Fruit fly (Drosophila melanogaster) whole organism, embryonic: ENCODE data around the gene CG43163.

Experiments used
- Adf1 ChIP-seq: fragments of 200-800 bp; sonication (Bioruptor generic); IDR thresholded peaks from 2 replicates; pipeline ENCODE4 v1.3.6; 2022; ENCODE audit warnings: missing biosample characterization, missing genetic modification characterization
- CG10209 ChIP-seq: fragments of 200-800 bp; sonication (Bioruptor generic); optimal IDR thresholded peaks from 3 replicates; lab custom pipeline; 2017; ENCODE audit warnings: missing biosample characterization, mild to moderate bottlenecking, missing genetic modification characterization, missing genetic modification reagents
- CG10366 ChIP-seq: fragments of 200-800 bp; sonication (Bioruptor generic); IDR thresholded peaks from 2 replicates; pipeline ENCODE4 v1.3.6; 2022; ENCODE audit warnings: missing biosample characterization, missing genetic modification characterization
- CG11723 ChIP-seq: fragments of 200-800 bp; sonication (Bioruptor generic); optimal IDR thresholded peaks from 2 replicates; lab custom pipeline; 2017; ENCODE audit warnings: missing biosample characterization, mild to moderate bottlenecking, missing genetic modification characterization
- CG15073 ChIP-seq: fragments of 200-800 bp; sonication (Bioruptor generic); optimal IDR thresholded peaks from 2 replicates; lab custom pipeline; 2016; ENCODE audit warnings: missing biosample characterization, missing genetic modification characterization
- CG15696 ChIP-seq: fragments of 200-800 bp; sonication (Bioruptor generic); optimal IDR thresholded peaks from 2 replicates; lab custom pipeline; 2019; ENCODE audit warnings: missing biosample characterization, mild to moderate bottlenecking, missing genetic modification characterization, moderate library complexity
- CG1602 ChIP-seq: fragments of 200-800 bp; sonication (Bioruptor generic); optimal IDR thresholded peaks from 3 replicates; lab custom pipeline; 2016; ENCODE audit warnings: missing biosample characterization, missing genetic modification characterization
- CG1647 ChIP-seq: fragments of 200-800 bp; sonication (Bioruptor generic); optimal IDR thresholded peaks from 3 replicates; lab custom pipeline; 2016; ENCODE audit warnings: missing biosample characterization, missing genetic modification characterization
- CG16815 ChIP-seq: fragments of 200-800 bp; sonication (Bioruptor generic); optimal IDR thresholded peaks from 3 replicates; lab custom pipeline; 2017; ENCODE audit warnings: missing biosample characterization, mild to moderate bottlenecking, missing genetic modification characterization
- CG16863 ChIP-seq: fragments of 200-800 bp; sonication (Bioruptor generic); optimal IDR thresholded peaks from 3 replicates; lab custom pipeline; 2016; ENCODE audit warnings: missing biosample characterization, missing genetic modification characterization
- CG17829 ChIP-seq: fragments of 200-800 bp; optimal IDR thresholded peaks from 2 replicates; lab custom pipeline; 2019; ENCODE audit warnings: missing biosample characterization, mild to moderate bottlenecking, missing genetic modification characterization, moderate library complexity
- CG18011 ChIP-seq: fragments of 200-800 bp; sonication (Bioruptor generic); optimal IDR thresholded peaks from 2 replicates; lab custom pipeline; 2017; ENCODE audit warnings: missing biosample characterization, missing genetic modification characterization, mild to moderate bottlenecking, moderate library complexity, missing genotype
- CG31388 ChIP-seq: fragments of 200-800 bp; sonication (Bioruptor generic); optimal IDR thresholded peaks from 2 replicates; lab custom pipeline; 2016; ENCODE audit warnings: missing biosample characterization, missing genetic modification characterization
- CG3163 ChIP-seq: fragments of 200-800 bp; sonication (Bioruptor generic); optimal IDR thresholded peaks from 3 replicates; lab custom pipeline; 2016; ENCODE audit warnings: missing biosample characterization, missing genetic modification characterization
- CG32767 ChIP-seq: fragments of 200-800 bp; sonication (Bioruptor generic); IDR thresholded peaks from 2 replicates; pipeline ENCODE4 v1.3.6; 2022; ENCODE audit warnings: missing biosample characterization, missing genetic modification characterization
- CG3281 ChIP-seq: fragments of 200-800 bp; sonication (Bioruptor generic); optimal IDR thresholded peaks from 3 replicates; lab custom pipeline; 2017; ENCODE audit warnings: missing biosample characterization, mild to moderate bottlenecking, missing genetic modification characterization
- CG33213 ChIP-seq: fragments of 200-800 bp; sonication (Bioruptor generic); optimal IDR thresholded peaks from 3 replicates; lab custom pipeline; 2016; ENCODE audit warnings: missing biosample characterization, missing genetic modification characterization
- CG4360 ChIP-seq: fragments of 200-800 bp; sonication (Bioruptor generic); IDR thresholded peaks from 2 replicates; pipeline ENCODE4 v1.3.6; 2022; ENCODE audit warnings: missing biosample characterization, missing genetic modification characterization
- CG4617 ChIP-seq: fragments of 200-800 bp; sonication (Bioruptor generic); optimal IDR thresholded peaks from 3 replicates; lab custom pipeline; 2016; ENCODE audit warnings: missing biosample characterization, missing genetic modification characterization, borderline replicate concordance
- CG7556 ChIP-seq: fragments of 200-800 bp; sonication (Bioruptor generic); optimal IDR thresholded peaks from 2 replicates; lab custom pipeline; 2017; ENCODE audit warnings: missing biosample characterization, mild to moderate bottlenecking, missing genetic modification characterization
- CG7745 ChIP-seq: fragments of 200-800 bp; sonication (Bioruptor generic); optimal IDR thresholded peaks from 2 replicates; lab custom pipeline; 2018; ENCODE audit warnings: missing biosample characterization, mild to moderate bottlenecking, missing genetic modification characterization, moderate library complexity
- CoRest ChIP-seq: fragments of 200-800 bp; sonication (Bioruptor generic); optimal IDR thresholded peaks from 3 replicates; lab custom pipeline; 2018; ENCODE audit warnings: missing biosample characterization, mild to moderate bottlenecking, missing genetic modification characterization, moderate library complexity
- Deaf1 ChIP-seq: fragments of 200-800 bp; optimal IDR thresholded peaks from 3 replicates; lab custom pipeline; 2019; ENCODE audit warnings: missing biosample characterization, mild to moderate bottlenecking, missing genetic modification characterization, moderate library complexity
- Dll ChIP-seq: fragments of 200-800 bp; sonication (Bioruptor generic); IDR thresholded peaks from 4 replicates; pipeline ENCODE4 v1.3.6; 2022; ENCODE audit warnings: missing biosample characterization, missing genetic modification characterization; ENCODE audit not compliant: partially characterized antibody
- H2.0 ChIP-seq: fragments of 200-800 bp; sonication (Bioruptor generic); IDR thresholded peaks from 2 replicates; pipeline ENCODE4 v1.3.6; 2022; ENCODE audit warnings: missing biosample characterization, missing genetic modification characterization
- Hand ChIP-seq: fragments of 200-800 bp; sonication (Bioruptor generic); optimal IDR thresholded peaks from 2 replicates; lab custom pipeline; 2017; ENCODE audit warnings: mild to moderate bottlenecking, missing biosample characterization, missing genetic modification reagents, missing genetic modification characterization
- HmgZ ChIP-seq: fragments of 200-800 bp; sonication (Bioruptor generic); optimal IDR thresholded peaks from 2 replicates; lab custom pipeline; 2018; ENCODE audit warnings: missing biosample characterization, mild to moderate bottlenecking, missing genetic modification characterization
- Hmx ChIP-seq: fragments of 200-800 bp; sonication (Bioruptor generic); optimal IDR thresholded peaks from 2 replicates; lab custom pipeline; 2016; ENCODE audit warnings: missing biosample characterization, missing genetic modification characterization
- Hr3 ChIP-seq: fragments of 200-800 bp; sonication (Bioruptor generic); optimal IDR thresholded peaks from 3 replicates; lab custom pipeline; 2016; ENCODE audit warnings: missing biosample characterization, missing genetic modification characterization
- Lim3 ChIP-seq: fragments of 200-800 bp; sonication (Bioruptor generic); IDR thresholded peaks from 2 replicates; pipeline ENCODE4 v1.3.6; 2022; ENCODE audit warnings: missing biosample characterization, missing genetic modification characterization
- ap ChIP-seq: fragments of 200-800 bp; sonication (Bioruptor generic); IDR thresholded peaks from 2 replicates; pipeline ENCODE4 v1.3.6; 2022; ENCODE audit warnings: missing biosample characterization, missing genetic modification characterization
- cas ChIP-seq: fragments of 200-800 bp; sonication (Bioruptor generic); IDR thresholded peaks from 2 replicates; pipeline ENCODE4 v1.3.6; 2022; ENCODE audit warnings: missing biosample characterization, missing genetic modification characterization
- dati ChIP-seq: fragments of 200-800 bp; sonication (Bioruptor generic); IDR thresholded peaks from 2 replicates; pipeline ENCODE4 v1.3.6; 2022; ENCODE audit warnings: missing biosample characterization, missing genetic modification characterization
- dmrt99B ChIP-seq: fragments of 200-800 bp; sonication (Bioruptor generic); optimal IDR thresholded peaks from 2 replicates; lab custom pipeline; 2018; ENCODE audit warnings: missing biosample characterization, mild to moderate bottlenecking, missing genetic modification characterization, moderate library complexity
- dpn ChIP-seq, 2 experiments: fragments of 200-800 bp; sonication (Bioruptor generic); optimal IDR thresholded peaks; 3 replicates each; lab custom pipeline; 2016; ENCODE audit warnings: missing biosample characterization in 2 of 2, missing genetic modification characterization in 2 of 2
- esg ChIP-seq: fragments of 200-800 bp; sonication (Bioruptor generic); conservative IDR thresholded peaks from 2 replicates; pipeline ENCODE4 v1.3.6; 2022; ENCODE audit warnings: missing biosample characterization, missing genetic modification characterization
- fd3F ChIP-seq: fragments of 200-800 bp; sonication (Bioruptor generic); optimal IDR thresholded peaks from 2 replicates; lab custom pipeline; 2018; ENCODE audit warnings: missing biosample characterization, mild to moderate bottlenecking, missing genetic modification characterization, moderate library complexity
- fd96Cb ChIP-seq: fragments of 200-800 bp; sonication (Bioruptor generic); optimal IDR thresholded peaks from 2 replicates; lab custom pipeline; 2018; ENCODE audit warnings: missing biosample characterization, mild to moderate bottlenecking, missing genetic modification characterization, moderate library complexity
- gcm ChIP-seq: fragments of 200-800 bp; sonication (Bioruptor generic); optimal IDR thresholded peaks from 2 replicates; lab custom pipeline; 2019; ENCODE audit warnings: missing biosample characterization, mild to moderate bottlenecking, missing genetic modification characterization, moderate library complexity
- ind ChIP-seq: fragments of 200-800 bp; sonication (Bioruptor generic); optimal IDR thresholded peaks from 3 replicates; lab custom pipeline; 2016; ENCODE audit warnings: missing biosample characterization, missing genetic modification characterization
- knrl ChIP-seq: fragments of 200-800 bp; sonication (Bioruptor generic); IDR thresholded peaks from 3 replicates; pipeline ENCODE4 v1.3.6; 2022; ENCODE audit warnings: missing biosample characterization, missing genetic modification characterization; ENCODE audit not compliant: partially characterized antibody
- lola ChIP-seq, 3 experiments: fragments of >200 bp in 2 of 3; fragments of 200-800 bp in 1 of 3; sonication (Bioruptor generic) in 1 of 3; optimal IDR thresholded peaks; 2 replicates each; lab custom pipeline; 2017 to 2019; ENCODE audit warnings: missing biosample characterization in 3 of 3, missing genetic modification characterization in 3 of 3, mild to moderate bottlenecking in 1 of 3, moderate library complexity in 1 of 3
- mirr ChIP-seq: fragments of 200-800 bp; sonication (Bioruptor generic); optimal IDR thresholded peaks from 3 replicates; lab custom pipeline; 2018; ENCODE audit warnings: missing biosample characterization, mild to moderate bottlenecking, missing genetic modification characterization
- nmo ChIP-seq: fragments of 200-800 bp; sonication (Bioruptor generic); optimal IDR thresholded peaks from 2 replicates; lab custom pipeline; 2018; ENCODE audit warnings: missing biosample characterization, mild to moderate bottlenecking, missing genetic modification characterization, moderate library complexity
- p53 ChIP-seq: fragments of 200-800 bp; sonication (Bioruptor generic); optimal IDR thresholded peaks from 2 replicates; lab custom pipeline; 2016; ENCODE audit warnings: missing biosample characterization, missing genetic modification characterization
- pb ChIP-seq: fragments of 200-800 bp; sonication (Bioruptor generic); optimal IDR thresholded peaks from 3 replicates; lab custom pipeline; 2016; ENCODE audit warnings: missing biosample characterization, missing genetic modification characterization
- ranshi ChIP-seq: fragments of 200-800 bp; sonication (Bioruptor generic); IDR thresholded peaks from 2 replicates; pipeline ENCODE4 v1.3.6; 2022; ENCODE audit warnings: missing biosample characterization, missing genetic modification characterization
- row ChIP-seq: fragments of 200-800 bp; sonication (Bioruptor generic); IDR thresholded peaks from 3 replicates; pipeline ENCODE4 v1.3.6; 2022; ENCODE audit warnings: missing biosample characterization, missing genetic modification characterization

The CG43163 gene

DNA sequence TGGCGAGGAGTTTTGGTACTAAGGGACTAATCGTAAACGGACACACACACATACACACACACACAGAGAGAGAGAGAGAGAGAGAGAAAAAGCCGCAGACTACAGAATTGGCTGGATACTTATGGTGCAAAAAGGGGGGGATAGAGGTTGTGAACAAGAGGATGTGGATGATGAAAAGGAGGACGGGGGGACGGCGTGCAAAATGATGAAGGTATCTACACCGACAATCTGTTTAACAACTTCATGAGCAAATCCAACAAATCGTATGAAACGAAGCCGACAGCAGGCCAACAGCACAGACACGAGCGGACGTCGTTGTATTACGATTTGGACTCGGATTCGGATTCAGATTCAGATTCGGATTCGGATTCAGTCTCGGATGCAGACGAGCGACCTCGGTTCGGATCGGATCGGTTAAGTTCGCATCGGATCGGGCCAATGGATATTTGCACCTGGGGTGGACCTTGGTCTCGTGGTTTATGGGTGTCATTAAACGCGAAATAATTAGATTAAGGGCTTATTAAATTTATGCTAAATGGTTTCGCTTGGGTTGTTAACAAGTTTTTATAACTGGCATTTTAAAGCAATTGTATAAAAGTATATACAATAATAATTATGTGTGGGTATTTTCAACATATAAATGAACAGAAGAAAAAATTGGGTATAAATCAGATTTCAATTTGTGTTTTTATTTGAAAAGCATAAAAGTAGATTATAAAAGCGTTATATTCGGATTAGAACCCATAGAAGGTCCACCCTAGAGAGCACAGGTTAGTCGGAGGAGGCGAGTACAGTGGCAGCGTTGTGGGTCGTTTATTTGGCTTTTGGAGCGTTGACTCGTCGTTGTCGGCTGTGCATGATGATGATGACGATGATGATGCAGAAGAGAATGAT, 51.7 kb downstream of the CG43163 start (continued):
- TF ChIP-seq CG31388 (GFP tag; lab: Kevin White, UChicago) (peak; percentile 66), Dll (GFP tag; lab: Robert Waterston, UW) (no peak), Deaf1 (tag; lab: Kevin White, UChicago) (peak; percentile 98), HmgZ (tag; lab: Kevin White, UChicago) (peak; percentile 70), CoRest (tag; lab: Kevin White, UChicago) (peak; percentile 88), CG16815 (peak; percentile 58), CG10366 (GFP tag; lab: Robert Waterston, UW) (peak; percentile 69), CG33213 (GFP tag; lab: Kevin White, UChicago) (peak; percentile 37), knrl (GFP tag; lab: Robert Waterston, UW) (no peak), dpn (GFP tag; optimal IDR thresholded peaks at IDR 0.05; lab: Kevin White, UChicago) (peak; percentile 71 to 78), CG3163 (GFP tag; lab: Kevin White, UChicago) (no peak), ind (GFP tag; lab: Kevin White, UChicago) (peak; percentile 84), Adf1 (GFP tag; lab: Robert Waterston, UW) (peak; percentile 39; the same call in 1 of the 2 replicates), lola (GFP tag; optimal IDR thresholded peaks at IDR 0.05; lab: Kevin White, UChicago) (peak in 1 of 3 experiments; percentile 76), CG7745 (no peak), dati (GFP tag; lab: Robert Waterston, UW) (peak; percentile 59; the same call in 1 of the 2 replicates), CG17829 (tag; lab: Kevin White, UChicago) (peak; percentile 92), cas (GFP tag; lab: Robert Waterston, UW) (peak; percentile 67; the same call in 1 of the 2 replicates), CG4617 (GFP tag; lab: Kevin White, UChicago) (no peak), pb (GFP tag; lab: Kevin White, UChicago) (no peak), Lim3 (GFP tag; lab: Robert Waterston, UW) (no peak), Hand (GFP tag; lab: Kevin White, UChicago) (peak; percentile 91), mirr (peak; percentile 48), fd3F (GFP tag; lab: Kevin White, UChicago) (peak; percentile 82), CG15073 (GFP tag; lab: Kevin White, UChicago) (peak; percentile 30), CG1602 (GFP tag; lab: Kevin White, UChicago) (peak; percentile 64), Hmx (GFP tag; lab: Kevin White, UChicago) (peak; percentile 53), CG3281 (GFP tag; lab: Kevin White, UChicago) (peak; percentile 97), nmo (GFP tag; lab: Kevin White, UChicago) (peak; percentile 94), CG18011 (GFP tag; lab: Kevin White, UChicago) (peak; percentile 76), dmrt99B (tag; lab: Kevin White, UChicago) (peak; percentile 95), Hr3 (GFP tag; lab: Kevin White, UChicago) (peak; percentile 72), CG11723 (peak; percentile 70), gcm (GFP tag; lab: Kevin White, UChicago) (peak; percentile 91), esg (peak; percentile 72), CG16863 (peak; percentile 49), ap (GFP tag; lab: Robert Waterston, UW) (peak; percentile 54), CG10209 (peak; percentile 90), CG15696 (peak; percentile 40), CG7556 (peak; percentile 98), CG32767 (GFP tag; lab: Robert Waterston, UW) (peak; percentile 74), p53 (GFP tag; lab: Kevin White, UChicago) (no peak), fd96Cb (tag; lab: Kevin White, UChicago) (peak; percentile 87), ranshi (GFP tag; lab: Robert Waterston, UW) (peak; percentile 77), H2.0 (GFP tag; lab: Robert Waterston, UW) (peak; percentile 63), CG1647 (GFP tag; lab: Kevin White, UChicago) (peak; percentile 51), row (GFP tag; lab: Robert Waterston, UW) (peak; percentile 78), CG4360 (peak; percentile 37; the same call in 1 of the 2 replicates)
